Fruit fly (Drosophila melanogaster): ENCODE data around the gene Lar.
A peak's percentile ranks its signal among the peaks of the same experiment; 100 is the strongest.

Lar gene

dm6 chr2L:19586436-19587333 is at the start of gene Lar:
TSS of gene Lar (plus strand) at chr2L:19586623.
- TF ChIP-seq stwl (tag; optimal IDR thresholded peaks at IDR 0.05), result peak; percentile 40
- no peak for TF ChIP-seq CG2199 (GFP tag; IDR thresholded peaks at IDR 0.05)
- no peak for TF ChIP-seq ro (GFP tag; IDR thresholded peaks at IDR 0.05)
- TF ChIP-seq CG4360 (GFP tag; IDR thresholded peaks at IDR 0.05), result no peak
- TF ChIP-seq CG15514 (GFP tag; optimal IDR thresholded peaks at IDR 0.05), result peak; percentile 100
- peak; percentile 26 for TF ChIP-seq Sry-β (GFP tag; optimal IDR thresholded peaks at IDR 0.05)
- TF ChIP-seq zfh2 (GFP tag; optimal IDR thresholded peaks at IDR 0.05), result peak; percentile 68
- peak; percentile 23 for TF ChIP-seq pb (GFP tag; optimal IDR thresholded peaks at IDR 0.05)
- TF ChIP-seq Elba2 (GFP tag; optimal IDR thresholded peaks at IDR 0.05), result no peak
- peak; percentile 66 for TF ChIP-seq maf-S (GFP tag; optimal IDR thresholded peaks at IDR 0.05)
- no peak for TF ChIP-seq CG14965 (GFP tag; optimal IDR thresholded peaks at IDR 0.05; ENCODE audit: borderline replicate concordance)
- TF ChIP-seq ase (GFP tag; IDR thresholded peaks at IDR 0.05), result no peak
- peak; percentile 58 for TF ChIP-seq HLH54F (GFP tag; optimal IDR thresholded peaks at IDR 0.05)
- TF ChIP-seq hth (optimal IDR thresholded peaks at IDR 0.05), result no peak
- TF ChIP-seq kay (GFP tag; optimal IDR thresholded peaks at IDR 0.05), result peak; percentile 39
- TF ChIP-seq Opbp (GFP tag; IDR thresholded peaks at IDR 0.05; ENCODE audit: partially characterized antibody), result no peak; the same call in 2 of the 3 replicates
- TF ChIP-seq CG17612 (GFP tag; IDR thresholded peaks at IDR 0.05), result no peak
- TF ChIP-seq fd64A (GFP tag; optimal IDR thresholded peaks at IDR 0.05), result no peak
- TF ChIP-seq pan (optimal IDR thresholded peaks at IDR 0.05), result no peak
- TF ChIP-seq pan (GFP tag; optimal IDR thresholded peaks at IDR 0.05 in 1 of 2, IDR thresholded peaks at IDR 0.05 in 1 of 2), result peak in 1 of 2 experiments; percentile 73
- TF ChIP-seq CG12071 (GFP tag; optimal IDR thresholded peaks at IDR 0.05), result no peak
- TF ChIP-seq CG3065 (GFP tag; optimal IDR thresholded peaks at IDR 0.05), result no peak
- TF ChIP-seq cas (GFP tag; IDR thresholded peaks at IDR 0.05), result 0 out of 2 replicates have a peak, but pooled peaks have one; percentile 17
- TF ChIP-seq CG6791 (GFP tag; IDR thresholded peaks at IDR 0.05; ENCODE audit: partially characterized antibody), result no peak
- TF ChIP-seq CG17186 (GFP tag; optimal IDR thresholded peaks at IDR 0.05), result peak; percentile 68
- TF ChIP-seq usp (GFP tag; optimal IDR thresholded peaks at IDR 0.05), result no peak
- no peak; the same call in 1 of the 2 replicates for TF ChIP-seq Oaz (GFP tag; IDR thresholded peaks at IDR 0.05)
- no peak for TF ChIP-seq rib (GFP tag; IDR thresholded peaks at IDR 0.05)
- peak; percentile 55 for TF ChIP-seq CG9215 (GFP tag; IDR thresholded peaks at IDR 0.05)
- TF ChIP-seq CG17802 (tag; optimal IDR thresholded peaks at IDR 0.05), result no peak
- no peak for TF ChIP-seq aop (GFP tag; IDR thresholded peaks at IDR 0.05)
- no peak; the same call in 2 of the 3 replicates for TF ChIP-seq jigr1 (GFP tag; IDR thresholded peaks at IDR 0.05)
- TF ChIP-seq Side (GFP tag; optimal IDR thresholded peaks at IDR 0.05), result peak; percentile 74
- TF ChIP-seq CG11085 (GFP tag; IDR thresholded peaks at IDR 0.05), result no peak
- peak; percentile 56 for TF ChIP-seq Camta (GFP tag; optimal IDR thresholded peaks at IDR 0.05)
- 0 out of 2 replicates have a peak, but pooled peaks have one; percentile 24 for TF ChIP-seq Ada2b (GFP tag; IDR thresholded peaks at IDR 0.05)
- TF ChIP-seq crc (GFP tag; optimal IDR thresholded peaks at IDR 0.05), result peak; percentile 56
- TF ChIP-seq Jarid2 (GFP tag; optimal IDR thresholded peaks at IDR 0.05), result no peak
- no peak for TF ChIP-seq CG6175 (GFP tag; IDR thresholded peaks at IDR 0.05)
- TF ChIP-seq NFAT (GFP tag; IDR thresholded peaks at IDR 0.05), result peak; percentile 78
- peak; percentile 55 for TF ChIP-seq Dek (tag; optimal IDR thresholded peaks at IDR 0.05)
- TF ChIP-seq peb (GFP tag; IDR thresholded peaks at IDR 0.05), result 0 out of 2 replicates have a peak, but pooled peaks have one; percentile 43
- peak; percentile 54 for TF ChIP-seq CG13287 (GFP tag; IDR thresholded peaks at IDR 0.05; ENCODE audit: partially characterized antibody)
- no peak for TF ChIP-seq pfk (GFP tag; optimal IDR thresholded peaks at IDR 0.05)
- TF ChIP-seq Scr (GFP tag; IDR thresholded peaks at IDR 0.05; ENCODE audit: partially characterized antibody), result no peak
- no peak for TF ChIP-seq gsb-n (tag; optimal IDR thresholded peaks at IDR 0.05)
- TF ChIP-seq tin (GFP tag; optimal IDR thresholded peaks at IDR 0.05), result peak; percentile 39
- TF ChIP-seq Bdp1 (GFP tag; optimal IDR thresholded peaks at IDR 0.05), result peak; percentile 42
- TF ChIP-seq Fer3 (tag; optimal IDR thresholded peaks at IDR 0.05), result peak; percentile 38
- TF ChIP-seq dm (GFP tag; optimal IDR thresholded peaks at IDR 0.05), result peak; percentile 42

Data from whole organism, embryonic.